Worm (Caenorhabditis elegans): ENCODE measurements around the gene srw-142.

ce11 chrV:2960894-2961293 is 2.8 kb upstream of the srw-142 start, which contains the start of gene srw-144:
- no peak for TF ChIP-seq pqm-1 (tag; optimal IDR thresholded peaks at IDR 0.05)
- no peak for TF ChIP-seq nhr-77 (tag; optimal IDR thresholded peaks at IDR 0.05)
- no peak for TF ChIP-seq php-3 (GFP tag; IDR thresholded peaks at IDR 0.05)
- TF ChIP-seq nhr-10 (tag; optimal IDR thresholded peaks at IDR 0.05): no peak
- no peak for TF ChIP-seq unc-62 (GFP tag; optimal IDR thresholded peaks at IDR 0.05 in 1 of 2)
- TF ChIP-seq unc-62 (tag; optimal IDR thresholded peaks at IDR 0.05): no peak
- no peak for TF ChIP-seq spr-3 (GFP tag; optimal IDR thresholded peaks at IDR 0.05)
- TF ChIP-seq lin-39 (tag; optimal IDR thresholded peaks at IDR 0.05): no peak
- TF ChIP-seq ZK546.5 (tag; optimal IDR thresholded peaks at IDR 0.05): no peak
- TF ChIP-seq Y75B8A.6 (GFP tag; IDR thresholded peaks at IDR 0.05): no peak
- TF ChIP-seq snpc-4 (tag; optimal IDR thresholded peaks at IDR 0.05): no peak
- TF ChIP-seq zag-1 (tag; optimal IDR thresholded peaks at IDR 0.05): no peak
- no peak for TF ChIP-seq lin-13 (GFP tag; optimal IDR thresholded peaks at IDR 0.05)
- no peak for TF ChIP-seq attf-4 (tag; optimal IDR thresholded peaks at IDR 0.05)

Measured in whole organism, L4 larva.